Fruit fly (Drosophila melanogaster) whole organism, embryonic: ENCODE data around the gene CG13028.

Experiments
- Atf3 ChIP-seq: fragments of 200-800 bp; sonication (Bioruptor generic); optimal IDR thresholded peaks from 3 replicates; lab custom pipeline; 2016; ENCODE audit warnings: missing biosample characterization, missing genetic modification characterization
- CG10321 ChIP-seq: fragments of 200-800 bp; sonication (Bioruptor generic); IDR thresholded peaks from 2 replicates; pipeline ENCODE4 v1.3.6; 2022; ENCODE audit warnings: missing biosample characterization, missing genetic modification characterization
- CG10431 ChIP-seq: fragments of 200-800 bp; sonication (Bioruptor generic); optimal IDR thresholded peaks from 3 replicates; lab custom pipeline; 2018; ENCODE audit warnings: missing biosample characterization, mild to moderate bottlenecking, missing genetic modification characterization
- CG10462 ChIP-seq: fragments of 200-800 bp; sonication (Bioruptor generic); optimal IDR thresholded peaks from 2 replicates; lab custom pipeline; 2016; ENCODE audit warnings: missing biosample characterization, missing genetic modification characterization
- CG10959 ChIP-seq: fragments of 200-800 bp; sonication (Bioruptor generic); IDR thresholded peaks from 2 replicates; pipeline ENCODE4 v1.3.6; 2022; ENCODE audit warnings: missing biosample characterization, missing genetic modification characterization
- CG12942 ChIP-seq: fragments of 200-800 bp; sonication (Bioruptor generic); optimal IDR thresholded peaks from 3 replicates; lab custom pipeline; 2016; ENCODE audit warnings: missing biosample characterization, missing genetic modification characterization
- CG14014 ChIP-seq: fragments of 200-800 bp; sonication (Bioruptor generic); IDR thresholded peaks from 2 replicates; pipeline ENCODE4 v1.3.6; 2022; ENCODE audit warnings: missing biosample characterization, missing genetic modification characterization
- CG14860 ChIP-seq: fragments of 200-800 bp; sonication (Bioruptor generic); IDR thresholded peaks from 3 replicates; pipeline ENCODE4 v1.3.6; 2022; ENCODE audit warnings: missing biosample characterization, missing genetic modification characterization; ENCODE audit not compliant: partially characterized antibody
- CG1647 ChIP-seq: fragments of 200-800 bp; sonication (Bioruptor generic); optimal IDR thresholded peaks from 3 replicates; lab custom pipeline; 2016; ENCODE audit warnings: missing biosample characterization, missing genetic modification characterization
- CG16815 ChIP-seq: fragments of 200-800 bp; sonication (Bioruptor generic); optimal IDR thresholded peaks from 3 replicates; lab custom pipeline; 2017; ENCODE audit warnings: missing biosample characterization, mild to moderate bottlenecking, missing genetic modification characterization
- CG2712 ChIP-seq: fragments of 200-800 bp; optimal IDR thresholded peaks from 3 replicates; lab custom pipeline; 2019; ENCODE audit warnings: missing biosample characterization, mild to moderate bottlenecking, missing genetic modification characterization, moderate library complexity
- CG30431 ChIP-seq: fragments of 200-800 bp; sonication (Bioruptor generic); optimal IDR thresholded peaks from 2 replicates; lab custom pipeline; 2017; ENCODE audit warnings: missing biosample characterization, missing genetic modification characterization
- CG3838 ChIP-seq: fragments of 200-800 bp; sonication (Bioruptor generic); optimal IDR thresholded peaks from 3 replicates; lab custom pipeline; 2016; ENCODE audit warnings: missing biosample characterization, missing genetic modification characterization
- CG3847 ChIP-seq: fragments of 200-800 bp; sonication (Bioruptor generic); IDR thresholded peaks from 2 replicates; pipeline ENCODE4 v1.3.6; 2022; ENCODE audit warnings: missing biosample characterization, missing genetic modification characterization
- CG43689 ChIP-seq: fragments of 200-800 bp; sonication (Bioruptor generic); IDR thresholded peaks from 2 replicates; pipeline ENCODE4 v1.3.6; 2022; ENCODE audit warnings: missing biosample characterization, missing genetic modification characterization
- CG7839 ChIP-seq: fragments of 200-800 bp; sonication (Bioruptor generic); optimal IDR thresholded peaks from 3 replicates; lab custom pipeline; 2018; ENCODE audit warnings: missing biosample characterization, mild to moderate bottlenecking, missing genetic modification characterization, moderate library complexity
- CG8089 ChIP-seq: fragments of 200-800 bp; sonication (Bioruptor generic); optimal IDR thresholded peaks from 3 replicates; lab custom pipeline; 2016; ENCODE audit warnings: missing biosample characterization, missing genetic modification characterization
- CHES-1-like ChIP-seq: fragments of 200-800 bp; sonication (Bioruptor generic); optimal IDR thresholded peaks from 2 replicates; lab custom pipeline; 2016; ENCODE audit warnings: missing biosample characterization, missing genetic modification characterization
- Camta ChIP-seq: fragments of 200-800 bp; sonication (Bioruptor generic); optimal IDR thresholded peaks from 2 replicates; lab custom pipeline; 2016; ENCODE audit warnings: missing biosample characterization, missing genetic modification characterization
- CrebB ChIP-seq: fragments of 200-800 bp; sonication (Bioruptor generic); optimal IDR thresholded peaks from 3 replicates; lab custom pipeline; 2018; ENCODE audit warnings: missing biosample characterization, mild to moderate bottlenecking, missing genetic modification characterization
- Doc3 ChIP-seq: fragments of 200-800 bp; sonication (Bioruptor generic); IDR thresholded peaks from 3 replicates; pipeline ENCODE4 v1.3.6; 2022; ENCODE audit warnings: missing biosample characterization, missing genetic modification characterization; ENCODE audit not compliant: partially characterized antibody
- E2f1 ChIP-seq: fragments of 200-800 bp; sonication (Bioruptor generic); IDR thresholded peaks from 2 replicates; pipeline ENCODE4 v1.3.6; 2022; ENCODE audit warnings: missing biosample characterization, missing genetic modification characterization
- E2f2 ChIP-seq: fragments of 200-800 bp; sonication (Bioruptor generic); IDR thresholded peaks from 2 replicates; pipeline ENCODE4 v1.3.6; 2022; ENCODE audit warnings: missing biosample characterization, missing genetic modification characterization
- Ets97D ChIP-seq: fragments of 200-800 bp; sonication (Bioruptor generic); optimal IDR thresholded peaks from 3 replicates; lab custom pipeline; 2016; ENCODE audit warnings: missing biosample characterization, missing genetic modification characterization
- HLHmδ ChIP-seq: fragments of 200-800 bp; sonication (Bioruptor generic); optimal IDR thresholded peaks from 2 replicates; lab custom pipeline; 2018; ENCODE audit warnings: missing biosample characterization, mild to moderate bottlenecking, missing genetic modification characterization, moderate library complexity
- MESR4 ChIP-seq: fragments of 200-800 bp; sonication (Bioruptor generic); optimal IDR thresholded peaks from 2 replicates; lab custom pipeline; 2018; ENCODE audit warnings: missing biosample characterization, mild to moderate bottlenecking, missing genetic modification characterization, moderate library complexity
- MTF-1 ChIP-seq: fragments of 200-800 bp; sonication (Bioruptor generic); optimal IDR thresholded peaks from 2 replicates; lab custom pipeline; 2018; ENCODE audit warnings: missing biosample characterization, mild to moderate bottlenecking, missing genetic modification characterization, borderline replicate concordance
- Mad ChIP-seq: fragments of 200-800 bp; sonication (Bioruptor generic); optimal IDR thresholded peaks from 2 replicates; lab custom pipeline; 2016; ENCODE audit warnings: missing biosample characterization, missing genetic modification characterization
- Max ChIP-seq: fragments of 200-800 bp; sonication (Bioruptor generic); optimal IDR thresholded peaks from 2 replicates; lab custom pipeline; 2016; ENCODE audit warnings: missing biosample characterization, mild to moderate bottlenecking, missing genetic modification characterization
- Med ChIP-seq: fragments of 200-800 bp; sonication (Bioruptor generic); peaks from one replicate; lab custom pipeline; 2016; ENCODE audit warnings: missing biosample characterization, missing genetic modification characterization, mild to moderate bottlenecking, inconsistent platforms, moderate library complexity
- ab ChIP-seq: fragments of 200-800 bp; sonication (Bioruptor generic); optimal IDR thresholded peaks from 2 replicates; lab custom pipeline; 2016; ENCODE audit warnings: missing biosample characterization, missing genetic modification characterization
- bigmax ChIP-seq: fragments of 200-800 bp; sonication (Bioruptor generic); optimal IDR thresholded peaks from 2 replicates; lab custom pipeline; 2018; ENCODE audit warnings: missing biosample characterization, mild to moderate bottlenecking, missing genetic modification characterization
- bsh ChIP-seq, 2 experiments: fragments of 200-800 bp; sonication (Bioruptor generic); optimal IDR thresholded peaks; 2 replicates each; lab custom pipeline; 2017 to 2018; ENCODE audit warnings: mild to moderate bottlenecking in 2 of 2, missing biosample characterization in 2 of 2, missing genetic modification characterization in 2 of 2, moderate library complexity in 1 of 2
- crol ChIP-seq: fragments of 200-800 bp; sonication (Bioruptor generic); IDR thresholded peaks from 2 replicates; pipeline ENCODE4 v1.3.6; 2022; ENCODE audit warnings: missing biosample characterization, missing genetic modification characterization
- cwo ChIP-seq: fragments of 200-800 bp; sonication (Bioruptor generic); optimal IDR thresholded peaks from 3 replicates; lab custom pipeline; 2017; ENCODE audit warnings: missing biosample characterization, missing genetic modification characterization, mild to moderate bottlenecking, moderate library complexity, missing genetic modification reagents
- da ChIP-seq: fragments of 200-800 bp; sonication (Bioruptor generic); optimal IDR thresholded peaks from 2 replicates; lab custom pipeline; 2016; ENCODE audit warnings: missing biosample characterization, missing genetic modification characterization
- exex ChIP-seq: fragments of 200-800 bp; sonication (Bioruptor generic); optimal IDR thresholded peaks from 4 replicates; lab custom pipeline; 2018; ENCODE audit warnings: missing biosample characterization, mild to moderate bottlenecking, missing genetic modification characterization, moderate library complexity
- eyg ChIP-seq: fragments of 200-800 bp; sonication (Bioruptor generic); optimal IDR thresholded peaks from 3 replicates; lab custom pipeline; 2016; ENCODE audit warnings: missing biosample characterization, missing genetic modification characterization
- fd102C ChIP-seq: fragments of 200-800 bp; sonication (Bioruptor generic); optimal IDR thresholded peaks from 2 replicates; lab custom pipeline; 2018; ENCODE audit warnings: missing biosample characterization, mild to moderate bottlenecking, missing genetic modification characterization, moderate library complexity
- grn ChIP-seq: fragments of 200-800 bp; sonication (Bioruptor generic); optimal IDR thresholded peaks from 3 replicates; lab custom pipeline; 2017; ENCODE audit warnings: missing biosample characterization, missing genetic modification characterization
- ham ChIP-seq: fragments of 200-800 bp; sonication (Bioruptor generic); IDR thresholded peaks from 2 replicates; pipeline ENCODE4 v1.3.6; 2022; ENCODE audit warnings: missing biosample characterization, missing genetic modification characterization
- her ChIP-seq: fragments of 200-800 bp; sonication (Bioruptor generic); optimal IDR thresholded peaks from 2 replicates; lab custom pipeline; 2016; ENCODE audit warnings: missing biosample characterization, missing genetic modification characterization
- knrl ChIP-seq: fragments of 200-800 bp; sonication (Bioruptor generic); IDR thresholded peaks from 3 replicates; pipeline ENCODE4 v1.3.6; 2022; ENCODE audit warnings: missing biosample characterization, missing genetic modification characterization; ENCODE audit not compliant: partially characterized antibody
- pros ChIP-seq: fragments of 200-800 bp; sonication (Bioruptor generic); optimal IDR thresholded peaks from 3 replicates; lab custom pipeline; 2019; ENCODE audit warnings: missing biosample characterization, mild to moderate bottlenecking, missing genetic modification characterization, moderate library complexity
- ro ChIP-seq: fragments of 200-800 bp; sonication (Bioruptor generic); IDR thresholded peaks from 2 replicates; pipeline ENCODE4 v1.3.6; 2022; ENCODE audit warnings: missing biosample characterization, missing genetic modification characterization
- schlank ChIP-seq: fragments of 200-800 bp; sonication (Bioruptor generic); optimal IDR thresholded peaks from 2 replicates; lab custom pipeline; 2018; ENCODE audit warnings: missing biosample characterization, mild to moderate bottlenecking, missing genetic modification characterization
- sens-2 ChIP-seq: fragments of 200-800 bp; sonication (Bioruptor generic); IDR thresholded peaks from 2 replicates; pipeline ENCODE4 v1.3.6; 2022; ENCODE audit warnings: missing biosample characterization, missing genetic modification characterization
- sna ChIP-seq: fragments of 200-800 bp; sonication (Bioruptor generic); IDR thresholded peaks from 2 replicates; pipeline ENCODE4 v1.3.6; 2022; ENCODE audit warnings: missing biosample characterization, missing genetic modification characterization; ENCODE audit not compliant: partially characterized antibody
- so ChIP-seq: fragments of 200-800 bp; sonication (Bioruptor generic); IDR thresholded peaks from 3 replicates; pipeline ENCODE4 v1.3.6; 2022; ENCODE audit warnings: missing biosample characterization, missing genetic modification characterization
- tap ChIP-seq: fragments of 200-800 bp; optimal IDR thresholded peaks from 3 replicates; lab custom pipeline; 2019; ENCODE audit warnings: missing biosample characterization, mild to moderate bottlenecking, missing genetic modification characterization, moderate library complexity
- trh ChIP-seq: fragments of 200-800 bp; sonication (Bioruptor generic); optimal IDR thresholded peaks from 2 replicates; lab custom pipeline; 2016; ENCODE audit warnings: missing biosample characterization, missing genetic modification characterization
- tx ChIP-seq: fragments of 200-800 bp; sonication (Bioruptor generic); optimal IDR thresholded peaks from 2 replicates; lab custom pipeline; 2016; ENCODE audit warnings: missing biosample characterization, missing genetic modification characterization

CG13028 gene

DNA sequence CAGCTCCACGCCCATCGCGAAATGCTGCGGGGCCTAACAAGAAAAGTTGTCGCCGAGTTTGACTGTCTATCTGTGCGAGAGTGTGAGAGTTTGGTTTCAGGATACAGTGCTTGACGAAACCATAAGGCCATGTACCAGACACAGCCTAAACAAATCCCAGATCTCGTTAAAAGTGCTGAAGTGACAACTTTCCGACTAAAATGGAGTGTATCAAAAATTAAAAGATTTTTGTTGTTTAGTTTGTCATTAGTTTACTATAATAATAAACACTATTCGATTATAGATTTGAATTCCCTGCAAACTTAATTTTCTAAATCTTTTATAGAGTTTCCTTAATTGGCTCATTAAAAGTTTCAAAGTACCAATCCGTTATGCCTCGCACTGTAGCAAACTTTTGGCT, 29.4 kb upstream of the CG13028 start (continued):
- TF ChIP-seq Doc3 (GFP tag; lab: Robert Waterston, UW) (no peak), grn (GFP tag; lab: Kevin White, UChicago) (no peak), cwo (GFP tag; lab: Kevin White, UChicago) (no peak), crol (GFP tag; lab: Robert Waterston, UW) (no peak), bsh (GFP tag; optimal IDR thresholded peaks at IDR 0.05; lab: Kevin White, UChicago) (no peak), tap (tag; lab: Kevin White, UChicago) (no peak), Camta (GFP tag; lab: Kevin White, UChicago) (no peak), da (GFP tag; lab: Kevin White, UChicago) (no peak), CG14860 (no peak), eyg (no peak), CG2712 (tag; lab: Kevin White, UChicago) (no peak), CHES-1-like (GFP tag; lab: Kevin White, UChicago) (no peak), Mad (GFP tag; lab: Kevin White, UChicago) (no peak), CG10959 (GFP tag; lab: Robert Waterston, UW) (no peak), MESR4 (GFP tag; lab: Kevin White, UChicago) (no peak), ab (GFP tag; lab: Kevin White, UChicago) (no peak), Med (GFP tag; lab: Kevin White, UChicago) (peak; percentile 76), CG10321 (GFP tag; lab: Robert Waterston, UW) (no peak), CG7839 (tag; lab: Kevin White, UChicago) (peak; percentile 50), CG10431 (GFP tag; lab: Kevin White, UChicago) (no peak), trh (no peak), CG3847 (GFP tag; lab: Robert Waterston, UW) (no peak), CG43689 (GFP tag; lab: Robert Waterston, UW) (no peak), schlank (tag; lab: Kevin White, UChicago) (no peak), CG8089 (no peak), tx (GFP tag; lab: Kevin White, UChicago) (no peak), sna (GFP tag; lab: Robert Waterston, UW) (no peak), CrebB (tag; lab: Kevin White, UChicago) (no peak), bigmax (GFP tag; lab: Kevin White, UChicago) (no peak), knrl (GFP tag; lab: Robert Waterston, UW) (no peak), CG1647 (GFP tag; lab: Kevin White, UChicago) (no peak), CG3838 (GFP tag; lab: Kevin White, UChicago) (no peak), Max (no peak), Ets97D (GFP tag; lab: Kevin White, UChicago) (no peak), Atf3 (GFP tag; lab: Kevin White, UChicago) (no peak), HLHmδ (no peak), E2f1 (GFP tag; lab: Robert Waterston, UW) (no peak), CG10462 (no peak), CG12942 (GFP tag; lab: Kevin White, UChicago) (no peak), pros (GFP tag; lab: Kevin White, UChicago) (no peak), fd102C (GFP tag; lab: Kevin White, UChicago) (no peak), sens-2 (GFP tag; lab: Robert Waterston, UW) (no peak), CG16815 (GFP tag; lab: Kevin White, UChicago) (no peak), CG14014 (GFP tag; lab: Robert Waterston, UW) (no peak), ro (GFP tag; lab: Robert Waterston, UW) (no peak), CG30431 (GFP tag; lab: Kevin White, UChicago) (no peak), ham (no peak), E2f2 (GFP tag; lab: Robert Waterston, UW) (no peak), her (GFP tag; lab: Kevin White, UChicago) (no peak), so (GFP tag; lab: Robert Waterston, UW) (no peak), exex (no peak), MTF-1 (GFP tag; lab: Kevin White, UChicago) (no peak)
